Worm (Caenorhabditis elegans) whole organism, L1 larva: ENCODE measurements around the gene cox-11.

Experiments
- C04F5.9 ChIP-seq: sonication (generic microtip); optimal IDR thresholded peaks from 2 replicates; lab custom pipeline; 2016; ENCODE audit warnings: missing genetic modification characterization, missing compliant biosample characterization
- C16A3.4 ChIP-seq: fragments of 150-350 bp; optimal IDR thresholded peaks from 2 replicates; lab custom pipeline; 2014; ENCODE audit warnings: missing biosample characterization, missing genetic modification characterization
- C34B4.2 ChIP-seq: sonication (generic microtip); optimal IDR thresholded peaks from 2 replicates; lab custom pipeline; 2017; ENCODE audit warnings: mild to moderate bottlenecking, missing genetic modification characterization, missing compliant biosample characterization
- aha-1 ChIP-seq: fragments of 150-350 bp; optimal IDR thresholded peaks from 2 replicates; lab custom pipeline; 2014; ENCODE audit warnings: missing biosample characterization, missing genetic modification characterization
- alr-1 ChIP-seq: fragments of 200-800 bp; sonication (Bioruptor generic); optimal IDR thresholded peaks from 2 replicates; lab custom pipeline; 2018; ENCODE audit warnings: borderline replicate concordance, mild to moderate bottlenecking, missing genetic modification characterization, missing compliant biosample characterization
- aly-2 ChIP-seq: fragments of 150-350 bp; optimal IDR thresholded peaks from 2 replicates; lab custom pipeline; 2014; ENCODE audit warnings: missing biosample characterization, missing genetic modification characterization
- ama-1 ChIP-seq: fragments of 150-350 bp; optimal IDR thresholded peaks from 2 replicates; lab custom pipeline; 2014
- blmp-1 ChIP-seq: fragments of 150-350 bp; optimal IDR thresholded peaks from 2 replicates; lab custom pipeline; 2014; ENCODE audit warnings: missing biosample characterization, missing genetic modification characterization
- ceh-63 ChIP-seq: fragments of 200-800 bp; sonication (Bioruptor generic); optimal IDR thresholded peaks from 2 replicates; lab custom pipeline; 2018; ENCODE audit warnings: mild to moderate bottlenecking, missing genetic modification characterization, missing compliant biosample characterization
- ceh-82 ChIP-seq, 3 experiments: fragments of 150-350 bp in 1 of 3; sonication (generic microtip) in 2 of 3; optimal IDR thresholded peaks; 2 replicates each; lab custom pipeline; 2014 to 2017; ENCODE audit warnings: missing biosample characterization in 3 of 3, missing genetic modification characterization in 3 of 3
- ceh-88 ChIP-seq: fragments of 200-800 bp; sonication (Bioruptor generic); IDR thresholded peaks from 2 replicates; pipeline ENCODE4 v1.3.6; 2022; ENCODE audit warnings: missing genetic modification characterization, missing compliant biosample characterization
- ces-1 ChIP-seq: fragments of 150-350 bp; optimal IDR thresholded peaks from 2 replicates; lab custom pipeline; 2014; ENCODE audit warnings: missing biosample characterization, missing genetic modification reagents, missing genetic modification characterization
- egl-27 ChIP-seq, 2 experiments: fragments of 150-350 bp in 1 of 2; sonication (generic microtip); optimal IDR thresholded peaks; 3 replicates each; lab custom pipeline; 2017 to 2018; ENCODE audit warnings: missing biosample characterization in 2 of 2, missing genetic modification characterization in 2 of 2, missing genetic modification reagents in 2 of 2
- fkh-4 ChIP-seq: sonication (generic microtip); optimal IDR thresholded peaks from 2 replicates; lab custom pipeline; 2016; ENCODE audit warnings: missing compliant biosample characterization, missing genetic modification characterization, borderline replicate concordance
- grh-1 ChIP-seq: fragments of 200-800 bp; sonication (Bioruptor generic); IDR thresholded peaks from 2 replicates; pipeline ENCODE4 v1.3.6; 2022; ENCODE audit warnings: missing genetic modification reagents, missing genetic modification characterization, missing compliant biosample characterization
- isw-1 ChIP-seq: fragments of 200-800 bp; sonication (Bioruptor generic); IDR thresholded peaks from 2 replicates; pipeline ENCODE4 v1.3.6; 2022; ENCODE audit warnings: missing genetic modification characterization, missing compliant biosample characterization
- jun-1 ChIP-seq: fragments of 150-350 bp; optimal IDR thresholded peaks from 2 replicates; lab custom pipeline; 2014; ENCODE audit warnings: missing biosample characterization, missing genetic modification reagents, missing genetic modification characterization
- lin-15B ChIP-seq: fragments of 150-350 bp; sonication (generic microtip); optimal IDR thresholded peaks from 3 replicates; lab custom pipeline; 2014; ENCODE audit warnings: missing biosample characterization, missing genetic modification characterization
- lin-35 ChIP-seq, 2 experiments: fragments of 150-350 bp; optimal IDR thresholded peaks; 2 replicates each; lab custom pipeline; 2014; ENCODE audit warnings: missing biosample characterization in 2 of 2, missing genetic modification characterization in 2 of 2, missing genetic modification reagents in 2 of 2
- lin-39 ChIP-seq: fragments of 150-350 bp; optimal IDR thresholded peaks from 2 replicates; lab custom pipeline; 2014; ENCODE audit warnings: missing biosample characterization, missing genetic modification reagents, missing genetic modification characterization
- lsy-2 ChIP-seq, 2 experiments: fragments of 150-350 bp; optimal IDR thresholded peaks; 2 replicates each; lab custom pipeline; 2014; ENCODE audit warnings: missing biosample characterization in 2 of 2, missing genetic modification characterization in 2 of 2
- mab-9 ChIP-seq: fragments of 200-800 bp; sonication (Bioruptor generic); IDR thresholded peaks from 2 replicates; pipeline ENCODE4 v1.3.6; 2022; ENCODE audit warnings: missing genetic modification reagents, missing genetic modification characterization, missing compliant biosample characterization
- mef-2 ChIP-seq: fragments of 150-350 bp; optimal IDR thresholded peaks from 2 replicates; lab custom pipeline; 2014; ENCODE audit warnings: missing biosample characterization, missing genetic modification characterization
- mep-1 ChIP-seq: fragments of 150-350 bp; optimal IDR thresholded peaks from 2 replicates; lab custom pipeline; 2014; ENCODE audit warnings: missing biosample characterization, missing genetic modification characterization
- nhr-19 ChIP-seq: fragments of 200-800 bp; sonication (Bioruptor generic); conservative IDR thresholded peaks from 2 replicates; pipeline ENCODE4 v1.3.6; 2022; ENCODE audit warnings: missing genetic modification characterization, missing compliant biosample characterization
- nhr-20 ChIP-seq: sonication (generic microtip); optimal IDR thresholded peaks from 2 replicates; lab custom pipeline; 2016; ENCODE audit warnings: mild to moderate bottlenecking, missing genetic modification characterization, missing compliant biosample characterization
- nhr-237 ChIP-seq: fragments of 150-350 bp; optimal IDR thresholded peaks from 2 replicates; lab custom pipeline; 2014; ENCODE audit warnings: missing biosample characterization, missing genetic modification characterization
- nhr-71 ChIP-seq: sonication (generic microtip); optimal IDR thresholded peaks from 2 replicates; lab custom pipeline; 2016; ENCODE audit warnings: mild to moderate bottlenecking, missing genetic modification characterization, moderate library complexity, missing compliant biosample characterization
- nhr-76 ChIP-seq: sonication (generic microtip); optimal IDR thresholded peaks from 2 replicates; lab custom pipeline; 2017; ENCODE audit warnings: missing biosample characterization, missing genetic modification characterization
- nhr-84 ChIP-seq: sonication (generic microtip); optimal IDR thresholded peaks from 2 replicates; lab custom pipeline; 2017; ENCODE audit warnings: missing biosample characterization, missing genetic modification characterization
- nhr-85 ChIP-seq: sonication (generic microtip); peaks from one replicate; lab custom pipeline; 2016; ENCODE audit warnings: missing genetic modification characterization, inconsistent platforms, missing compliant biosample characterization
- nhr-90 ChIP-seq: sonication (generic microtip); optimal IDR thresholded peaks from 2 replicates; lab custom pipeline; 2016; ENCODE audit warnings: mild to moderate bottlenecking, missing genetic modification characterization, missing compliant biosample characterization; ENCODE audit not compliant: poor library complexity
- pag-3 ChIP-seq: sonication (generic microtip); optimal IDR thresholded peaks from 2 replicates; lab custom pipeline; 2017; ENCODE audit warnings: missing genetic modification characterization, mild to moderate bottlenecking, missing compliant biosample characterization, antibody characterized with exemption, borderline replicate concordance; ENCODE audit not compliant: insufficient read depth
- pax-3 ChIP-seq: fragments of 200-800 bp; sonication (Bioruptor generic); optimal IDR thresholded peaks from 2 replicates; lab custom pipeline; 2018; ENCODE audit warnings: mild to moderate bottlenecking, missing genetic modification characterization, moderate library complexity, missing compliant biosample characterization
- rnt-1 ChIP-seq: sonication (generic microtip); optimal IDR thresholded peaks from 2 replicates; lab custom pipeline; 2016; ENCODE audit warnings: mild to moderate bottlenecking, missing genetic modification characterization, moderate library complexity, missing compliant biosample characterization
- snu-23 ChIP-seq: sonication (generic microtip); optimal IDR thresholded peaks from 2 replicates; lab custom pipeline; 2016; ENCODE audit warnings: missing genetic modification characterization, missing compliant biosample characterization
- sox-4 ChIP-seq: sonication (generic microtip); optimal IDR thresholded peaks from 2 replicates; lab custom pipeline; 2016; ENCODE audit warnings: missing genetic modification characterization, missing compliant biosample characterization
- sptf-1 ChIP-seq: fragments of 150-350 bp; optimal IDR thresholded peaks from 2 replicates; lab custom pipeline; 2014; ENCODE audit warnings: missing biosample characterization, missing genetic modification characterization
- sup-37 ChIP-seq: fragments of 200-800 bp; sonication (Bioruptor generic); optimal IDR thresholded peaks from 2 replicates; lab custom pipeline; 2018; ENCODE audit warnings: mild to moderate bottlenecking, missing genetic modification characterization, missing compliant biosample characterization
- swsn-7 ChIP-seq: sonication (generic microtip); optimal IDR thresholded peaks from 2 replicates; lab custom pipeline; 2016; ENCODE audit warnings: missing genetic modification characterization, missing compliant biosample characterization
- tbx-2 ChIP-seq: sonication (generic microtip); optimal IDR thresholded peaks from 2 replicates; lab custom pipeline; 2016; ENCODE audit warnings: missing genetic modification characterization, missing compliant biosample characterization
- tlp-1 ChIP-seq: fragments of 150-350 bp; optimal IDR thresholded peaks from 2 replicates; lab custom pipeline; 2014; ENCODE audit warnings: missing biosample characterization, missing genetic modification characterization
- unc-30 ChIP-seq: sonication (generic microtip); optimal IDR thresholded peaks from 2 replicates; lab custom pipeline; 2017; ENCODE audit warnings: missing biosample characterization, missing genetic modification characterization
- unc-62 ChIP-seq: fragments of 150-350 bp; optimal IDR thresholded peaks from 2 replicates; lab custom pipeline; 2014; ENCODE audit warnings: missing biosample characterization, missing genetic modification reagents, missing genetic modification characterization
- vab-15 ChIP-seq: sonication (generic microtip); optimal IDR thresholded peaks from 2 replicates; lab custom pipeline; 2017; ENCODE audit warnings: missing genotype, mild to moderate bottlenecking, missing genetic modification characterization, missing compliant biosample characterization
- xbp-1 ChIP-seq: sonication (generic microtip); optimal IDR thresholded peaks from 2 replicates; lab custom pipeline; 2016; ENCODE audit warnings: missing genetic modification characterization, missing compliant biosample characterization
- ztf-11 ChIP-seq, 2 experiments: sonication (generic microtip); optimal IDR thresholded peaks; 2 replicates each; lab custom pipeline; 2016 to 2017; ENCODE audit warnings: missing genetic modification characterization in 2 of 2, missing biosample characterization in 1 of 2, missing compliant biosample characterization in 1 of 2
- ztf-4 ChIP-seq: fragments of 150-350 bp; optimal IDR thresholded peaks from 2 replicates; lab custom pipeline; 2014; ENCODE audit warnings: missing biosample characterization, missing genetic modification characterization

Gene cox-11

DNA sequence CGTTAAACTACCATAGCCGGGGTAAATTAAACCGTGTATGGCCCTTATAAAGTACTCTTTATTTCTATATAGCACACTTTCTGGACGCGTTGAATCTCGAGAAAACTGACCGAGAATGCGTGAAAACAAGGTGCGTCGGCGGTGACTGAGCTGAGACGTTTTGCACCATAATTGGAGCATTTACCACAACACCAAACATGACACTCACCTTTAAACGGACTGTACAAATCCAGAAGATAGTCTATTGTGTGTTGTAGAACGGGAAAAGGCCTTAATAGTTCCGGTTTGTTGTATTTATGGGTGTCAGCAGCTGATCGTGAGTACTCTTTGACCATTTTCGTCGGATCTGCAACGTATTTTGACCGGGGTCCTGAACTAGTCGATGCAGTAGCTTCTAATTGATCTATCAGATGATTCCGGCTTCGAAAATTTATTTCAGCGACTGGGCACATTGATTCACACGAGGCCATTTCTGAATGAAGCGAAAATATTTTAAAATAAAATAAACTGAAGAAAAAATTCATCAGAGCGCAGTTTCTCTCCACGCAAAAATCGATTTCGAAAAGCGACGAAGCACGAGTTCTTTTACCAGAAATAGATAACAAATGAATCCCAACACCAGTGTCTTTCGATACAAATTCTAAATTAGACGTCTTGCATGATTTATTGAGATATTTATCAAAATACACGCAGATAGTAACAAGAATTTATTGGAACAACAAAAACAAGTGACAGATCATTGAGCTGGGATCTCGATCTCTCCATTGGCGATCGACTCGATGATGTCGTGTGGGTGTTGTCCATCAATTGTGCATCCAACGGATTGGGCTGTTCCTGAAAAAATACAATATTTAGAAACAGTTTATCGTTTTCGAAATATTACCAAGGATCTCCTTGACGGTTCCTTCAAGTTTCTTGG lies 4.9 kb upstream of the cox-11 start, which contains the start of gene tag-115 (continued):
- TF ChIP-seq jun-1 (no peak), ceh-82 (tag; optimal IDR thresholded peaks at IDR 0.05; lab: Kevin White, UChicago) (no peak), pag-3 (no peak), ztf-4 (no peak), lin-15B (tag; lab: Kevin White, UChicago) (no peak)

DNA sequence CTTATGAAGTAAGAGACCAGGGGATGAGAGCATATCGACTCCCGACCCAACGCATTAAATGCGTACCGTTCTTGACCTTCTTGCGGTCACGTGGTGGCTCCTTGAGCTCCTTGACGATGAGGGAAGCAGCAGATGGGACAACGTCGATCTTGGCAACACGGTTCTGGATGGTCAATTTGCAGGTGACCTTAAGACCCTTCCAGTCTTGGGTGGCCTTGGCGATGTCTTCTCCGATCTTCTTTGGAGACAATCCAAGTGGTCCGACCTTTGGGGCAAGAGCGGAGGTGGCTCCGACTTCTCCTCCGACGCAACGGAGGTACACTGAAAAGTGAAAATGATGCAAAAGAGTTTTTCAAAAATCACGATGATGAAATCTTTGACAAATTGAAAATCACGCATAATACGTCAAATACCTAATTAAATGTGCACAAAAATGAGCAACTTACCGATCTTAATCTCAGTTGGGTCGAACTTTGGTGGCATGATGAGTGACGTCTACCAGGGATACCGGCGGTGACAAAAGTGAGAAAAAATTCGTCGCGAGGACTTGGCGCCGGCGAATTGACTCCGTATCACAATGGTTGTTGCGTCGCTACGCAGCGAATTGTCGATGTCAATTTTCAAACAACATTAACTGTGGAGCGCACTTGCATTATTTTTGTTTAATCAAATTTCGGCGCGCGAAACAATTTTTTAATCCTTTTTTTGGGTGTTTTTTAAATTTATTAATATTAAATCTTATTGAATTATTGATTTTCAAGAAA lies 3.9 kb upstream of the cox-11 start, which contains the start of gene rpl-12:
Gene rpl-12 (minus strand): TSS at position 574 of the 764 bp plus-strand sequence.
- TF ChIP-seq C04F5.9 (tag; lab: Kevin White, UChicago) = peak; percentile 97
- TF ChIP-seq pax-3 (tag; lab: Kevin White, UChicago) = peak; percentile 98
- TF ChIP-seq nhr-20 = peak; percentile 99
- TF ChIP-seq ztf-11 (tag; optimal IDR thresholded peaks at IDR 0.05; lab: Kevin White, UChicago) = peak in 1 of 2 experiments; percentile 96
- TF ChIP-seq C16A3.4 (tag; lab: Kevin White, UChicago) = peak; percentile 99
- TF ChIP-seq unc-62 = peak; percentile 21
- TF ChIP-seq mab-9 (GFP tag; lab: Robert Waterston, UW) = peak; percentile 96
- peak; percentile 94 for TF ChIP-seq sox-4 (tag; lab: Kevin White, UChicago)
- TF ChIP-seq nhr-85 (tag; lab: Kevin White, UChicago) = peak; percentile 99
- peak; percentile 100 for TF ChIP-seq mep-1
- TF ChIP-seq ama-1 (lab: Kevin White, UChicago) = peak; percentile 68
- peak; percentile 99 for TF ChIP-seq xbp-1
- peak; percentile 86 for TF ChIP-seq aha-1 (tag; lab: Kevin White, UChicago)
- TF ChIP-seq mef-2 (tag; lab: Kevin White, UChicago) = peak; percentile 93
- peak; percentile 99 for TF ChIP-seq swsn-7 (tag; lab: Kevin White, UChicago)
- TF ChIP-seq rnt-1 (tag; lab: Kevin White, UChicago) = peak; percentile 98
- peak; percentile 99 for TF ChIP-seq nhr-19
- peak; percentile 100 for TF ChIP-seq lin-15B (tag; lab: Kevin White, UChicago)
- TF ChIP-seq lin-39 = peak; percentile 99
- no peak for TF ChIP-seq sptf-1 (tag; lab: Kevin White, UChicago)
- TF ChIP-seq unc-30 (tag; lab: Kevin White, UChicago) = no peak
- peak; percentile 82 for TF ChIP-seq C34B4.2 (tag; lab: Kevin White, UChicago)
- TF ChIP-seq tbx-2 (tag; lab: Kevin White, UChicago) = peak; percentile 99
- peak; percentile 97 for TF ChIP-seq sup-37
- peak; percentile 98 for TF ChIP-seq ztf-4
- peak; percentile 98 for TF ChIP-seq lsy-2 (tag; optimal IDR thresholded peaks at IDR 0.05; lab: Kevin White, UChicago)
- TF ChIP-seq blmp-1 (tag; lab: Kevin White, UChicago) = peak; percentile 83
- TF ChIP-seq ces-1 (GFP tag; lab: Kevin White, UChicago) = peak; percentile 94
- peak; percentile 97 for TF ChIP-seq ceh-88 (GFP tag; lab: Robert Waterston, UW)
- peak; percentile 100 for TF ChIP-seq nhr-71
- peak; percentile 93 for TF ChIP-seq aly-2 (tag; lab: Kevin White, UChicago)
- TF ChIP-seq nhr-237 (tag; lab: Kevin White, UChicago) = peak; percentile 96
- peak; percentile 100 for TF ChIP-seq snu-23
- TF ChIP-seq fkh-4 (tag; lab: Kevin White, UChicago) = peak; percentile 95
- peak; percentile 74 for TF ChIP-seq nhr-76 (tag; lab: Kevin White, UChicago)
- peak; percentile 99 for TF ChIP-seq isw-1 (GFP tag; lab: Robert Waterston, UW)
- peak; percentile 97 for TF ChIP-seq vab-15 (tag; lab: Kevin White, UChicago)
- peak; percentile 72 to 87 for TF ChIP-seq egl-27 (tag; optimal IDR thresholded peaks at IDR 0.05; lab: Kevin White, UChicago)
- TF ChIP-seq nhr-84 (tag; lab: Kevin White, UChicago) = peak; percentile 67
- no peak for TF ChIP-seq tlp-1 (tag; lab: Kevin White, UChicago)
- TF ChIP-seq grh-1 (GFP tag; lab: Robert Waterston, UW) = peak; percentile 97
- TF ChIP-seq lin-35 (GFP tag; optimal IDR thresholded peaks at IDR 0.05; lab: Kevin White, UChicago) = peak; percentile 98 to 99
- TF ChIP-seq nhr-90 (tag; lab: Kevin White, UChicago) = peak; percentile 99
- peak; percentile 77 for TF ChIP-seq ceh-63
- TF ChIP-seq alr-1 = peak; percentile 46
